Worm (Caenorhabditis elegans): ENCODE data around the gene C56G2.9.

C56G2.9 gene

DNA sequence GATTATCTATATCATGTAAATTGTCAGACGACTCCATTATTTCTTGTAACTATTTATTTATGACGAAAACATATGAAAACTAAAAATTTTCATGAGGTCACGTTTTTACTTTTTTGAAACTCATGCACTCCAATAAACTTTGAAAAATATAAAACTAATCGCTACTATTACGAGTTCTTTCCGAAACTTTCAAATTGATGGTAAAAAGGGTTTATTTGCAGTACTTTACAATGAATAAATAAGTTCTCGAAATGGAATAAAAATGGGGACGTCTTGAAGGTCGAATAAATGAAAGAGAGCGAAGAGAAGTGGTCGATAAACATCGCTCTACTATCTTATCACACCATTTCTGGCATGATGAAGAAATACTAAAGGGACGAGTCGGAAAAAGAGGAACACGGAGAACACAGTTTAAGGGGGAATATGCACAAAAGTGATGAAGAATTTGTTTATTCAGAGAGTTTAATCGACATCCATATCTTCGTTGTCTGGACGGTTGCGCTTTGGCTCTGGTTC, 3.2 kb downstream of the C56G2.9 start, which contains the start of gene let-767:
let-767 (minus strand) TSS at position 51 of the 516 bp plus-strand sequence.
- no peak for TF ChIP-seq madf-5 (GFP tag; IDR thresholded peaks at IDR 0.05)
- TF ChIP-seq zfp-2 (tag; optimal IDR thresholded peaks at IDR 0.05) = no peak
- TF ChIP-seq mep-1 (tag; optimal IDR thresholded peaks at IDR 0.05) = peak; percentile 21
- peak; percentile 47 for TF ChIP-seq lin-13 (GFP tag; optimal IDR thresholded peaks at IDR 0.05)
- TF ChIP-seq arid-1 (GFP tag; conservative IDR thresholded peaks at IDR 0.05) = no peak
- TF ChIP-seq nhr-28 (tag; optimal IDR thresholded peaks at IDR 0.05) = peak; percentile 41
- TF ChIP-seq pqm-1 (tag; optimal IDR thresholded peaks at IDR 0.05) = peak; percentile 70
- no peak for TF ChIP-seq daf-16 (GFP tag; optimal IDR thresholded peaks at IDR 0.05)
- TF ChIP-seq daf-16 (tag; optimal IDR thresholded peaks at IDR 0.05) = peak; percentile 68
- TF ChIP-seq hlh-11 (tag; optimal IDR thresholded peaks at IDR 0.05) = peak; percentile 28
- TF ChIP-seq dmd-6 (GFP tag; IDR thresholded peaks at IDR 0.05) = peak; percentile 7; the same call in 1 of the 2 replicates

DNA sequence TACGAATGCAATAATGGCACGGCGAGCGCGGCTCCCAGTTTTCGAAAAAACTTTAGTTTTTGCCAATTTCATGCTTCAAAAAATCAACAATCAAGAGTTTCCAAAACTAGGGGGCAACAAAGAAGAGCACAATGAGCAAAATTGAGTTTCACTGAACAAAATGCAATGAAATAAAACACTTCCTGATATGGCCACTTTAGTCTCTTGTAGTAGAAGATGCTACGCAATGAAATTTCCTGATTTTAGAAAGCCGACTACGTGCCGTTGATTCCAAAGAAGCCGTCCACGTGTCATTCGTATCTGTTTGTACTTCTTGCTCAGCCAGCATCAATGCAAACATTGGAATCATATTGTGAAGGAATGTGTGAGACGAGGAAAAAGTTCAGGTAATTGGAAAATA, 8.8 kb downstream of the C56G2.9 start:
- no peak for TF ChIP-seq tag-97 (GFP tag; IDR thresholded peaks at IDR 0.05)
- no peak for TF ChIP-seq D1046.2 (GFP tag; IDR thresholded peaks at IDR 0.05)
- no peak for TF ChIP-seq unc-130 (GFP tag; optimal IDR thresholded peaks at IDR 0.05)
- no peak for TF ChIP-seq ceh-28 (tag; optimal IDR thresholded peaks at IDR 0.05)
- TF ChIP-seq fkh-10 (GFP tag; optimal IDR thresholded peaks at IDR 0.05) = peak; percentile 24
- TF ChIP-seq hif-1 (tag; optimal IDR thresholded peaks at IDR 0.05) = no peak
- no peak for TF ChIP-seq fos-1 (tag; optimal IDR thresholded peaks at IDR 0.05)
- TF ChIP-seq nhr-237 (tag; optimal IDR thresholded peaks at IDR 0.05) = no peak

DNA sequence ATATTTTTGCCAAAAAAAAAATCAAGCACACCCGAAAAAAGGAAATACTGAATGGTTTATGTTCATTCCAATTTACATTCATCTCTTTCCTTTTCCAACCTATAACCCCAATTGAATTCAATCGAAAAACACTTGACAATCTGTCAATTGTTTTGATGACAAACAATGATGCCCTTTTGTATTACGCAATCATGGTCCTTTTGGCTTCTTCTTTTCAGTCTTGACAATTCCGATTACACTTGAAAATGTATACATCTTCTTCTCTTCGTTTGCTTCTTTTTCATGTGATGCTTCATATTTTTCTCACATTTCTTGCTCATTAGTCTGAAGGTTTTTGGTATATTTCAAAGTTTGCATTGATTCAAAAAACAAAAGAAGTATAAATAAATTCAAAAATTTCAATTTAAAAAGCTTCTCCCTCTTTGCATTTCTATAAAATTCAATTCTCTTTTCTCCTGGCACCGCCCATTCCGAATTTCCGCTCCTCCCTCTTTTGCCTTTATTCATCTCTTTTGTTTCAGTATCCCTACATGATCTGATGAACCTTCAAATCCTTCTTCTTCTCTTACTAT, 11.8 kb downstream of the C56G2.9 start, which contains the start of gene C56G2.4:
C56G2.4 (plus strand) TSS at position 522 of the 572 bp plus-strand sequence.
- TF ChIP-seq dmd-6 (GFP tag; IDR thresholded peaks at IDR 0.05) (no peak), lin-13 (GFP tag; optimal IDR thresholded peaks at IDR 0.05) (no peak), skn-1 (tag; optimal IDR thresholded peaks at IDR 0.05) (no peak), spr-3 (GFP tag; optimal IDR thresholded peaks at IDR 0.05) (no peak), ztf-7 (tag; optimal IDR thresholded peaks at IDR 0.05) (no peak), nhr-77 (tag; optimal IDR thresholded peaks at IDR 0.05) (no peak), daf-16 (GFP tag; optimal IDR thresholded peaks at IDR 0.05) (no peak), daf-16 (tag; optimal IDR thresholded peaks at IDR 0.05) (no peak), ama-1 (optimal IDR thresholded peaks at IDR 0.05) (no peak), daf-12 (tag; optimal IDR thresholded peaks at IDR 0.05) (no peak), Y48G9A.11 (GFP tag; IDR thresholded peaks at IDR 0.05) (no peak), hif-1 (tag; optimal IDR thresholded peaks at IDR 0.05) (no peak), daf-8 (GFP tag; IDR thresholded peaks at IDR 0.05) (no peak), php-3 (GFP tag; IDR thresholded peaks at IDR 0.05) (no peak)

DNA sequence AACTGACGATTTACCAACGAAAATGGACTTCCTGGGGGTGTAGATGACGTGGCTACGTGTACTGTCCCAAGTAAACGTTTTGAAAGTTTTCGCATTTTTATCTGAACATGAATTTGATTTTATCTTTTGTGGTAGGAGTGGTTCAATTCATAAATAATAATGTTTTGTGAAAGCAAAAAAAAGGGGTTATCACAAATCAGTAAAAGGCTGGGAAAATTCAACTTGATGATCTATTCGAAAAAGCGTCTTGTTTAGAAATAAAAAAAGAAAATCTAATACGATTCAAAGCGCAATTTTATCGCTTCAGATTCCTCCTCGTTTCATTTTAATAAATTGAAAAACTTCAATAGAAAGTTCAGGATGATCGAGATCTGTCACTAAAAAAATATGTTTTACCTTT, 19.0 kb downstream of the C56G2.9 start, which contains the start of gene C56G2.5:
C56G2.5 (minus strand) TSS at position 101 of the 400 bp plus-strand sequence.
- TF ChIP-seq skn-1 (tag; optimal IDR thresholded peaks at IDR 0.05) (no peak), unc-62 (GFP tag; optimal IDR thresholded peaks at IDR 0.05 in 1 of 2) (peak in 1 of 2 experiments; percentile 38), unc-62 (tag; optimal IDR thresholded peaks at IDR 0.05) (no peak)

DNA sequence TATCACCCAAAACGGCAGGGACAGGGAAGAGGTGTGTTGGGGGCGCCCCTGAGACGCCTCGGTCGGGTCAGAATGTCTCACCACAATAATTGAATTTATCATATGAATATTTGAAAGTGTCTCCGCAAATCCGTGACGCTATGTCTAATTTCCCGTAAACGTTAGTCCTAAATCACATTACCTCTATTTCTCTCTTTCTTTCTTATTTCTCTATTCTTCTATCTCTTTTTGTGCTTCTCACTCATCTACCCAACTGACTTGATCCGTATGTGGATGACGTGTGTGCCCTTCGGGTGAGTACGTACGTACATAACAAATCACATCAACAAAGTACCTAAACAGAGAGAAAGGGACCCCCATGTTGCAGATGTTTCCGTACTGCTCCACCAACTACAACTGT, 25.8 kb downstream of the C56G2.9 start:
- TF ChIP-seq fkh-10 (GFP tag; optimal IDR thresholded peaks at IDR 0.05) (peak; percentile 92), aly-2 (tag; optimal IDR thresholded peaks at IDR 0.05) (no peak), ceh-44 (GFP tag; IDR thresholded peaks at IDR 0.05) (no peak), fos-1 (tag; optimal IDR thresholded peaks at IDR 0.05) (no peak), ztf-7 (tag; optimal IDR thresholded peaks at IDR 0.05) (no peak), jun-1 (tag; optimal IDR thresholded peaks at IDR 0.05) (no peak), unc-62 (GFP tag; optimal IDR thresholded peaks at IDR 0.05 in 1 of 2) (peak in 1 of 2 experiments; percentile 8), unc-62 (tag; optimal IDR thresholded peaks at IDR 0.05) (no peak), hlh-30 (tag; optimal IDR thresholded peaks at IDR 0.05; ENCODE audit: insufficient read depth) (no peak), ceh-32 (tag; optimal IDR thresholded peaks at IDR 0.05; ENCODE audit: poor library complexity) (no peak), nhr-41 (GFP tag; IDR thresholded peaks at IDR 0.05) (no peak), F44E2.7 (GFP tag; IDR thresholded peaks at IDR 0.05) (no peak), lsy-2 (tag; optimal IDR thresholded peaks at IDR 0.05) (no peak), pqm-1 (tag; optimal IDR thresholded peaks at IDR 0.05) (no peak), mdt-29 (GFP tag; IDR thresholded peaks at IDR 0.05) (no peak), egl-43 (GFP tag; IDR thresholded peaks at IDR 0.05) (no peak), F37D6.2 (tag; optimal IDR thresholded peaks at IDR 0.05) (no peak), egl-27 (tag; optimal IDR thresholded peaks at IDR 0.05) (no peak), ama-1 (optimal IDR thresholded peaks at IDR 0.05) (no peak), gei-8 (GFP tag; optimal IDR thresholded peaks at IDR 0.05) (no peak), daf-19 (GFP tag; conservative IDR thresholded peaks at IDR 0.05) (no peak)

Measured in whole organism, L4 larva.